Worm (Caenorhabditis elegans) whole organism, L2 larva: ENCODE results near the gene F21C10.13.

Experiments used
- elt-1 ChIP-seq: fragments of 150-350 bp; optimal IDR thresholded peaks from 2 replicates; lab custom pipeline; 2014; ENCODE audit warnings: missing biosample characterization, missing genetic modification characterization
- lin-13 ChIP-seq: fragments of 150-350 bp; optimal IDR thresholded peaks from 2 replicates; lab custom pipeline; 2014; ENCODE audit warnings: missing biosample characterization, missing genetic modification reagents, missing genetic modification characterization
- nhr-237 ChIP-seq: fragments of 150-350 bp; optimal IDR thresholded peaks from 2 replicates; lab custom pipeline; 2014; ENCODE audit warnings: missing biosample characterization, missing genetic modification characterization
- ztf-11 ChIP-seq: sonication (generic microtip); optimal IDR thresholded peaks from 2 replicates; lab custom pipeline; 2017; ENCODE audit warnings: missing biosample characterization, missing genetic modification characterization

DNA sequence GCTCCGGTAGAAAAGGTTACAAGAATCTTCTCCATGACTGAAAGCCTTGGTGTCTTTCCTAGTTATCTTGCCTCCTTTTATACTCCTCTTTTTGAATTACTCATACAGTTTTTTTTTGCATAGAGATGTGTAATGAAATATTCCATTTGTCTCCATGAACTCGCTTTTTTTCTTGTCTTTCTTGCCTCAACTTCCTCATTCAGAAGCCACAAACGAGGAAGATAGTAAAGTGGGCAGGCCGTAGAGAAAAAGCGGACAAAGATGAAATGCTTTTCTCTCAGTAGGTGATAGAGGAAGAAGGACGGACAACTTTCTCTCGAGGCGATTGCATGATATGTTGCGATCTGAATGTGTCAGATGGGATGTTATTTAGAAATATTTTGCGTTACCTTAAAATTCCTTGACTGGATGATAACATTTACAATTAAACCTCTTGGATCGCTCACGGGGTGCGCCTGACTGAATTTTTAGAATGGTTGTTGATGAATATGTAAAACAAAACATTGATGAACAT is 40.9 kb downstream of the F21C10.13 start, which contains the start of gene col-145:
- TF ChIP-seq nhr-237 (tag; lab: Kevin White, UChicago) (no peak), elt-1 (tag; lab: Kevin White, UChicago) (no peak), ztf-11 (no peak), lin-13 (GFP tag; lab: Kevin White, UChicago) (no peak)
